Worm (Caenorhabditis elegans) whole organism, late embryonic: ENCODE data around the gene F09C6.13.

Experiments
- T23F11.4 ChIP-seq: fragments of 200-800 bp; sonication (Bioruptor generic); optimal IDR thresholded peaks from 2 replicates; lab custom pipeline; 2018; ENCODE audit warnings: mild to moderate bottlenecking, missing genetic modification characterization, missing compliant biosample characterization
- ceh-18 ChIP-seq: sonication (generic microtip); optimal IDR thresholded peaks from 2 replicates; lab custom pipeline; 2016; ENCODE audit warnings: missing genetic modification characterization, missing compliant biosample characterization
- ceh-34 ChIP-seq: sonication (generic microtip); optimal IDR thresholded peaks from 2 replicates; lab custom pipeline; 2016; ENCODE audit warnings: mild to moderate bottlenecking, missing genetic modification characterization, missing compliant biosample characterization
- ceh-9 ChIP-seq: sonication (generic microtip); optimal IDR thresholded peaks from 2 replicates; lab custom pipeline; 2016; ENCODE audit warnings: mild to moderate bottlenecking, missing genetic modification characterization, inconsistent platforms, missing compliant biosample characterization
- dve-1 ChIP-seq: sonication (generic microtip); optimal IDR thresholded peaks from 2 replicates; lab custom pipeline; 2017; ENCODE audit warnings: antibody characterized with exemption, mild to moderate bottlenecking, missing genetic modification characterization, missing compliant biosample characterization
- fax-1 ChIP-seq: sonication (generic microtip); optimal IDR thresholded peaks from 2 replicates; lab custom pipeline; 2016; ENCODE audit warnings: missing genotype, missing genetic modification characterization, missing compliant biosample characterization
- fkh-10 ChIP-seq: fragments of 150-350 bp; optimal IDR thresholded peaks from 2 replicates; lab custom pipeline; 2014; ENCODE audit warnings: missing biosample characterization, missing genetic modification reagents, missing genetic modification characterization
- lim-6 ChIP-seq: sonication (generic microtip); optimal IDR thresholded peaks from 2 replicates; lab custom pipeline; 2016; ENCODE audit warnings: missing genetic modification characterization, missing compliant biosample characterization
- nhr-11 ChIP-seq: fragments of 150-350 bp; optimal IDR thresholded peaks from 2 replicates; lab custom pipeline; 2014; ENCODE audit warnings: missing biosample characterization, missing genetic modification characterization
- nhr-232 ChIP-seq: sonication (generic microtip); optimal IDR thresholded peaks from 2 replicates; lab custom pipeline; 2016; ENCODE audit warnings: missing genetic modification characterization, missing compliant biosample characterization
- pat-9 ChIP-seq: fragments of 200-800 bp; sonication (Bioruptor generic); optimal IDR thresholded peaks from 2 replicates; lab custom pipeline; 2018; ENCODE audit warnings: mild to moderate bottlenecking, missing genetic modification characterization, moderate library complexity, missing compliant biosample characterization
- pha-2 ChIP-seq: sonication (generic microtip); optimal IDR thresholded peaks from 2 replicates; lab custom pipeline; 2017; ENCODE audit warnings: mild to moderate bottlenecking, missing genetic modification characterization, missing compliant biosample characterization
- pqm-1 ChIP-seq: sonication (generic microtip); optimal IDR thresholded peaks from 2 replicates; lab custom pipeline; 2016; ENCODE audit warnings: missing genetic modification characterization, missing compliant biosample characterization

ce11 chrV:16840961-16841360 lies 43.9 kb upstream of the F09C6.13 start, which contains the start of gene clec-40:
- TF ChIP-seq nhr-11 (no peak), lim-6 (no peak), pat-9 (no peak), ceh-9 (tag; lab: Kevin White, UChicago) (no peak), nhr-232 (no peak), pha-2 (no peak), ceh-18 (no peak), fkh-10 (GFP tag; lab: Kevin White, UChicago) (no peak), pqm-1 (no peak), fax-1 (tag; lab: Kevin White, UChicago) (no peak), ceh-34 (tag; lab: Kevin White, UChicago) (no peak), dve-1 (tag; lab: Kevin White, UChicago) (no peak), T23F11.4 (GFP tag; lab: Kevin White, UChicago) (no peak)
